Fruit fly (Drosophila melanogaster): Measurements from ENCODE around the gene Btk.

Gene Btk

DNA sequence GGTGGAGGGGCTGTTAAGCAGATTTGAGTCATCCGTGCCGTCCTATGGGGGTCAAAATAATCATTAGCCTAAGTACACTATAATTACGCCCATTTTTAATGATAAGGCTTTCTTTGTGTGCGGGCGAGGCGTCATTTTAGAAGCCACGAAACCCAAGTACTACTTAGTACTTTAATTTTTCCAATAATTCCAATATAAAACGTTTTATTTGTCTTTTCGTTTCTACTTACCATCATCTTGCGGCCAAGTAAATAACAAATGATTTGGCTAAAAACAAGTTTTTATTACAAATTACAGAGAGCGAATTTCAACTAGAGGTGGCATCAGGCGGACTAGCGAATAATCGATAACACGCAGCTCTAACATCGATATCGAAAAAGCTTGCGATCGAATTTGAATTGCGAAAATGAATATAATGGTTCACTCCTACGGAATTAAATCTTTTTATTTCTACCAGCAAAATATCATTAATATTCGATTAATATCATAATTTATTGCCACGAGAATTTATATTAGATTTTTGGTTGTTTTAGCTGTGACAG, 80.4 kb downstream of the Btk start, which contains the start of gene Snx6 (continued):
- no peak for TF ChIP-seq scrt (GFP tag; optimal IDR thresholded peaks at IDR 0.05)
- TF ChIP-seq CG42726 (GFP tag; IDR thresholded peaks at IDR 0.05; ENCODE audit: partially characterized antibody): no peak
- TF ChIP-seq CG10431 (GFP tag; optimal IDR thresholded peaks at IDR 0.05): no peak
- no peak for TF ChIP-seq CG6683 (GFP tag; optimal IDR thresholded peaks at IDR 0.05)
- TF ChIP-seq CG3995 (GFP tag; optimal IDR thresholded peaks at IDR 0.05): no peak
- no peak for TF ChIP-seq ac (GFP tag; optimal IDR thresholded peaks at IDR 0.05)
- TF ChIP-seq grau (tag; optimal IDR thresholded peaks at IDR 0.05): no peak
- no peak for TF ChIP-seq danr (GFP tag; IDR thresholded peaks at IDR 0.05)
- TF ChIP-seq pnt (GFP tag; optimal IDR thresholded peaks at IDR 0.05): no peak
- TF ChIP-seq CG8765 (GFP tag; IDR thresholded peaks at IDR 0.05): no peak
- TF ChIP-seq unc-4 (GFP tag; IDR thresholded peaks at IDR 0.05; ENCODE audit: partially characterized antibody): peak; percentile 68
- TF ChIP-seq stc (GFP tag; IDR thresholded peaks at IDR 0.05): no peak; the same call in 1 of the 2 replicates
- no peak for TF ChIP-seq Antp (GFP tag; optimal IDR thresholded peaks at IDR 0.05)
- no peak for TF ChIP-seq kni (GFP tag; optimal IDR thresholded peaks at IDR 0.05)
- no peak for TF ChIP-seq croc (GFP tag; conservative IDR thresholded peaks at IDR 0.05)
- TF ChIP-seq CG34376 (GFP tag; optimal IDR thresholded peaks at IDR 0.05): no peak
- TF ChIP-seq klu (GFP tag; IDR thresholded peaks at IDR 0.05): no peak
- no peak for TF ChIP-seq gsb-n (tag; optimal IDR thresholded peaks at IDR 0.05)
- no peak for TF ChIP-seq nau (GFP tag; optimal IDR thresholded peaks at IDR 0.05)
- no peak for TF ChIP-seq CTCF (GFP tag; optimal IDR thresholded peaks at IDR 0.05)
- TF ChIP-seq sug (tag; optimal IDR thresholded peaks at IDR 0.05): peak; percentile 80
- peak; percentile 60; the same call in 1 of the 2 replicates for TF ChIP-seq sna (GFP tag; IDR thresholded peaks at IDR 0.05; ENCODE audit: partially characterized antibody)
- TF ChIP-seq CG18764 (GFP tag; optimal IDR thresholded peaks at IDR 0.05): no peak
- TF ChIP-seq CG10321 (GFP tag; IDR thresholded peaks at IDR 0.05): no peak
- no peak for TF ChIP-seq slp2 (GFP tag; optimal IDR thresholded peaks at IDR 0.05)
- TF ChIP-seq fd102C (GFP tag; optimal IDR thresholded peaks at IDR 0.05): no peak
- no peak for TF ChIP-seq h (optimal IDR thresholded peaks at IDR 0.05)
- TF ChIP-seq Ptx1 (GFP tag; IDR thresholded peaks at IDR 0.05): no peak
- no peak for TF ChIP-seq Eip74EF (GFP tag; optimal IDR thresholded peaks at IDR 0.05)
- TF ChIP-seq BtbVII (GFP tag; optimal IDR thresholded peaks at IDR 0.05): no peak
- no peak for TF ChIP-seq CG17385 (GFP tag; optimal IDR thresholded peaks at IDR 0.05)
- no peak for TF ChIP-seq CG33213 (GFP tag; optimal IDR thresholded peaks at IDR 0.05)
- TF ChIP-seq CG11504 (tag; optimal IDR thresholded peaks at IDR 0.05): no peak
- no peak for TF ChIP-seq Hmx (GFP tag; optimal IDR thresholded peaks at IDR 0.05)
- peak; percentile 50 for TF ChIP-seq MESR4 (GFP tag; optimal IDR thresholded peaks at IDR 0.05)
- no peak for TF ChIP-seq CG31224 (GFP tag; IDR thresholded peaks at IDR 0.05)
- no peak for TF ChIP-seq Nf-YB (GFP tag; optimal IDR thresholded peaks at IDR 0.05)
- no peak for TF ChIP-seq Gsc (GFP tag; IDR thresholded peaks at IDR 0.05)
- no peak for TF ChIP-seq C15 (GFP tag; IDR thresholded peaks at IDR 0.05)
- TF ChIP-seq CG1792 (GFP tag; optimal IDR thresholded peaks at IDR 0.05): no peak
- TF ChIP-seq CG3065 (GFP tag; optimal IDR thresholded peaks at IDR 0.05): no peak
- TF ChIP-seq Poxn (GFP tag; IDR thresholded peaks at IDR 0.05): no peak
- TF ChIP-seq schlank (tag; optimal IDR thresholded peaks at IDR 0.05): no peak
- no peak for TF ChIP-seq CG10147 (GFP tag; optimal IDR thresholded peaks at IDR 0.05)
- TF ChIP-seq NFAT (GFP tag; IDR thresholded peaks at IDR 0.05): no peak
- TF ChIP-seq YL-1 (GFP tag; optimal IDR thresholded peaks at IDR 0.05): peak; percentile 14
- TF ChIP-seq Optix (GFP tag; IDR thresholded peaks at IDR 0.05): no peak
- TF ChIP-seq ERR (GFP tag; optimal IDR thresholded peaks at IDR 0.05): no peak
- TF ChIP-seq unpg (GFP tag; optimal IDR thresholded peaks at IDR 0.05): no peak
- no peak for TF ChIP-seq kah (GFP tag; optimal IDR thresholded peaks at IDR 0.05)
- TF ChIP-seq Dp (GFP tag; optimal IDR thresholded peaks at IDR 0.05): peak; percentile 90
- no peak for TF ChIP-seq dm (GFP tag; optimal IDR thresholded peaks at IDR 0.05)

All from whole organism, embryonic.